Fruit fly (Drosophila melanogaster) whole organism, wandering third instar larva: ENCODE measurements around the gene aay.
A peak's percentile ranks its signal among the peaks of the same experiment; 100 is the strongest.

Experiments
- Abd-B ChIP-seq: fragments of >200 bp; optimal IDR thresholded peaks from 2 replicates; lab custom pipeline; 2017; ENCODE audit warnings: missing biosample characterization, missing genetic modification characterization
- CG32264 ChIP-seq: fragments of 200-800 bp; sonication (Bioruptor generic); optimal IDR thresholded peaks from 2 replicates; lab custom pipeline; 2016; ENCODE audit warnings: missing biosample characterization, missing genetic modification characterization
- CG9705 ChIP-seq: fragments of 200-800 bp; sonication (Bioruptor generic); optimal IDR thresholded peaks from 2 replicates; lab custom pipeline; 2018; ENCODE audit warnings: missing biosample characterization, mild to moderate bottlenecking, missing genetic modification characterization
- CrebA ChIP-seq: fragments of 200-800 bp; sonication (Bioruptor generic); optimal IDR thresholded peaks from 2 replicates; lab custom pipeline; 2016; ENCODE audit warnings: missing biosample characterization, mild to moderate bottlenecking, missing genetic modification characterization, borderline replicate concordance
- Dfd ChIP-seq: fragments of >200 bp; optimal IDR thresholded peaks from 2 replicates; lab custom pipeline; 2017; ENCODE audit warnings: missing biosample characterization, missing genetic modification characterization
- Dif ChIP-seq: fragments of 200-275, 200-300 bp; sonication (Bioruptor generic); optimal IDR thresholded peaks from 2 replicates; lab custom pipeline; 2018; ENCODE audit warnings: missing biosample characterization, missing genetic modification characterization; ENCODE audit not compliant: partially characterized antibody
- GATAd ChIP-seq: sonication (Bioruptor generic); optimal IDR thresholded peaks from 2 replicates; lab custom pipeline; 2016; ENCODE audit warnings: missing biosample characterization, missing genetic modification characterization
- HLH106 ChIP-seq: fragments of 200-800 bp; optimal IDR thresholded peaks from 3 replicates; lab custom pipeline; 2019; ENCODE audit warnings: missing biosample characterization, mild to moderate bottlenecking, missing genetic modification characterization, moderate library complexity
- Hnf4 ChIP-seq: fragments of 200-800 bp; sonication (Bioruptor generic); optimal IDR thresholded peaks from 2 replicates; lab custom pipeline; 2016; ENCODE audit warnings: missing biosample characterization, mild to moderate bottlenecking, missing genetic modification characterization
- Hr78 ChIP-seq: fragments of >200 bp; optimal IDR thresholded peaks from 2 replicates; lab custom pipeline; 2017; ENCODE audit warnings: missing biosample characterization, missing genetic modification characterization
- Hr83 ChIP-seq: fragments of 200-300 bp; sonication (Bioruptor generic); optimal IDR thresholded peaks from 2 replicates; lab custom pipeline; 2016; ENCODE audit warnings: missing biosample characterization, mild to moderate bottlenecking, missing genetic modification characterization, moderate library complexity; ENCODE audit not compliant: poor library complexity, severe bottlenecking
- Jra ChIP-seq: sonication (Bioruptor generic); optimal IDR thresholded peaks from 2 replicates; lab custom pipeline; 2016; ENCODE audit warnings: missing biosample characterization, missing genetic modification characterization
- Mio ChIP-seq: sonication (Bioruptor generic); optimal IDR thresholded peaks from 2 replicates; lab custom pipeline; 2016; ENCODE audit warnings: missing biosample characterization, missing genetic modification characterization
- Myc ChIP-seq: fragments of >200 bp; optimal IDR thresholded peaks from 2 replicates; lab custom pipeline; 2017
- N ChIP-seq: fragments of >200 bp; optimal IDR thresholded peaks from 2 replicates; lab custom pipeline; 2018; ENCODE audit warnings: missing biosample characterization, missing external identifiers, missing genetic modification characterization
- OdsH ChIP-seq: fragments of 200-800 bp; sonication (Bioruptor generic); optimal IDR thresholded peaks from 2 replicates; lab custom pipeline; 2016; ENCODE audit warnings: missing biosample characterization, mild to moderate bottlenecking, missing genetic modification characterization
- Rel ChIP-seq, 2 experiments: fragments of 200-800 bp; sonication (Bioruptor generic) in 1 of 2; optimal IDR thresholded peaks; 2 replicates in 1 of 2; 3 replicates in 1 of 2; lab custom pipeline; 2016 to 2019; ENCODE audit warnings: mild to moderate bottlenecking in 2 of 2, missing biosample characterization in 2 of 2, missing genetic modification characterization in 2 of 2, moderate library complexity in 1 of 2
- Sp1 ChIP-seq: fragments of 200-800 bp; sonication (Bioruptor generic); optimal IDR thresholded peaks from 3 replicates; lab custom pipeline; 2019; ENCODE audit warnings: missing biosample characterization, mild to moderate bottlenecking, missing genetic modification characterization, moderate library complexity
- Vsx2 ChIP-seq: fragments of 200-300, 225-300 bp; sonication (Bioruptor generic); optimal IDR thresholded peaks from 2 replicates; lab custom pipeline; 2018; ENCODE audit warnings: missing biosample characterization, missing genetic modification characterization; ENCODE audit not compliant: partially characterized antibody
- br ChIP-seq: fragments of 200-800 bp; sonication (Bioruptor generic); optimal IDR thresholded peaks from 2 replicates; lab custom pipeline; 2016; ENCODE audit warnings: missing biosample characterization, missing genetic modification characterization
- brk ChIP-seq: fragments of 200-800 bp; sonication (Bioruptor generic); optimal IDR thresholded peaks from 2 replicates; lab custom pipeline; 2016; ENCODE audit warnings: missing biosample characterization, mild to moderate bottlenecking, missing genetic modification characterization
- dl ChIP-seq, 2 experiments: fragments of 175-275, 200-275 bp in 1 of 2; fragments of 200-275 bp in 1 of 2; sonication (Bioruptor generic); optimal IDR thresholded peaks; lab custom pipeline; 2018; ENCODE audit warnings: mild to moderate bottlenecking in 2 of 2, missing biosample characterization in 2 of 2, missing genetic modification characterization in 2 of 2, moderate library complexity in 2 of 2; ENCODE audit not compliant: partially characterized antibody in 2 of 2, insufficient read depth in 1 of 2
- dmrt93B ChIP-seq: fragments of 200-800 bp; sonication (Bioruptor generic); optimal IDR thresholded peaks from 2 replicates; lab custom pipeline; 2018; ENCODE audit warnings: missing biosample characterization, mild to moderate bottlenecking, missing genetic modification characterization
- dsf ChIP-seq: sonication (Bioruptor generic); optimal IDR thresholded peaks from 2 replicates; lab custom pipeline; 2016; ENCODE audit warnings: missing biosample characterization, missing genetic modification characterization, borderline replicate concordance
- ey ChIP-seq: fragments of 200-800 bp; sonication (Bioruptor generic); optimal IDR thresholded peaks from 2 replicates; lab custom pipeline; 2016; ENCODE audit warnings: missing biosample characterization, missing genetic modification characterization
- foxo ChIP-seq, 2 experiments: fragments of 200-800 bp; sonication (Bioruptor generic); optimal IDR thresholded peaks; 2 replicates in 1 of 2; 3 replicates in 1 of 2; lab custom pipeline; 2016 to 2017; ENCODE audit warnings: missing biosample characterization in 2 of 2, missing genetic modification characterization in 2 of 2
- fru ChIP-seq: fragments of 200-800 bp; sonication (Bioruptor generic); optimal IDR thresholded peaks from 3 replicates; lab custom pipeline; 2016; ENCODE audit warnings: missing biosample characterization, mild to moderate bottlenecking, missing genetic modification characterization
- h ChIP-seq: fragments of 200-800 bp; sonication (Bioruptor generic); optimal IDR thresholded peaks from 3 replicates; lab custom pipeline; 2016; ENCODE audit warnings: missing biosample characterization, mild to moderate bottlenecking, missing genetic modification characterization
- jim ChIP-seq: fragments of 175-275, 200-325 bp; sonication (Bioruptor generic); optimal IDR thresholded peaks from 2 replicates; lab custom pipeline; 2016; ENCODE audit warnings: missing biosample characterization, mild to moderate bottlenecking, missing genetic modification characterization
- lola ChIP-seq: fragments of >200 bp; optimal IDR thresholded peaks from 2 replicates; lab custom pipeline; 2017; ENCODE audit warnings: missing biosample characterization, missing genetic modification characterization
- pan ChIP-seq: fragments of >200 bp; optimal IDR thresholded peaks from 2 replicates; lab custom pipeline; 2017
- psq ChIP-seq: fragments of 200-800 bp; sonication (Bioruptor generic); optimal IDR thresholded peaks from 3 replicates; lab custom pipeline; 2017; ENCODE audit warnings: missing biosample characterization, mild to moderate bottlenecking, missing genetic modification characterization, moderate library complexity
- rgr ChIP-seq: fragments of 200-800 bp; sonication (Bioruptor generic); optimal IDR thresholded peaks from 3 replicates; lab custom pipeline; 2016; ENCODE audit warnings: missing biosample characterization, mild to moderate bottlenecking, missing genetic modification characterization
- sage ChIP-seq: fragments of 200-800 bp; sonication (Bioruptor generic); optimal IDR thresholded peaks from 2 replicates; lab custom pipeline; 2016; ENCODE audit warnings: missing biosample characterization, mild to moderate bottlenecking, missing genetic modification characterization
- sv ChIP-seq: fragments of 200-800 bp; sonication (Bioruptor generic); optimal IDR thresholded peaks from 3 replicates; lab custom pipeline; 2016; ENCODE audit warnings: missing biosample characterization, missing genetic modification characterization
- tai ChIP-seq: sonication (Bioruptor generic); optimal IDR thresholded peaks from 2 replicates; lab custom pipeline; 2016; ENCODE audit warnings: missing biosample characterization, missing genetic modification characterization
- usp ChIP-seq: fragments of >200 bp; optimal IDR thresholded peaks from 2 replicates; lab custom pipeline; 2017; ENCODE audit warnings: missing biosample characterization, missing genetic modification characterization
- woc ChIP-seq: sonication (Bioruptor generic); optimal IDR thresholded peaks from 2 replicates; lab custom pipeline; 2016; ENCODE audit warnings: missing biosample characterization, mild to moderate bottlenecking, missing genetic modification characterization

aay gene

DNA sequence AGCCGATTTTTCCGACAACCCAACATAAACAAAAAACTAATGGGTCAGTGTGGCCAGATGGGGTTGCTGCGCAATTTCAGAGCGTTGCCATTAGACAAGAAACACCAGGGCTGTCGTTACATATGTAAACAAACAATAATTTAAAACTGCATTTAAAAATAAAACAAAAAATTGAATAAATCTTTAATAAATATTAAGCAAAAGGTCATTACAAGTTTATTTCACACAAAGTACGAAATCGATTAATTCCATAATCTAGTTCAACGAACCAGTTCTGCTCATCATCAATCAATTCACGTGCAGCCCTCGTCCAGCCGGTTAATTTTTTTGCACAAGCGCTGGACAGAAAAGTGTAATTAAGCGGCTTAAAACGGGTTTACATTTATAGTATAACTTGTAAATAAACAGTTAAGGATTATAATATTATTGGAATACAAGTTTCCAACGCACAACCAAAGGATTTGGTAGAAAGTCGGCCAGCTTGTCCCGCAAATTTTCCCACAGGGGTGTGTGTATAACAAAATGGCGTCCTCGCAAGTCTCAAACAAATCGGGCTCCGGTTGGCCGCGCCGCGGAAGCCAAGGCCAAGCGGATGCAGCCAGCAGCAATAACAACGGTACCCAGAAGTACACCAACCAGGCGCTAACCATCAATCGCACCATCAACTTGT lies 12.2 kb upstream of the aay start, which contains the start of the genes CG4022 and Cpsf5 (continued):
- peak; percentile 71 for TF ChIP-seq dsf
- TF ChIP-seq, all 38 proteins: peak for 21

- TF ChIP-seq dmrt93B (GFP tag; lab: Kevin White, UChicago) (no peak), foxo (GFP tag; optimal IDR thresholded peaks at IDR 0.05; lab: Kevin White, UChicago) (no peak), GATAd (no peak), CG9705 (GFP tag; lab: Kevin White, UChicago) (no peak), Hnf4 (GFP tag; lab: Kevin White, UChicago) (no peak), ey (no peak), sage (GFP tag; lab: Kevin White, UChicago) (no peak), dsf (no peak)
- TF ChIP-seq, all 38 proteins: peak for 0
These were observed 5.8 kb upstream of the aay start, which contains the start of gene CG3982 for dm6 chr3L:9417288-9417687. TSS of gene CG3982 (minus strand) at chr3L:9417388.

- no peak for TF ChIP-seq ey
- peak; percentile 37 for TF ChIP-seq h
- TF ChIP-seq, all 38 proteins: peak for 1
These were observed 3.7 kb upstream of the aay start for dm6 chr3L:9419328-9419727.

DNA sequence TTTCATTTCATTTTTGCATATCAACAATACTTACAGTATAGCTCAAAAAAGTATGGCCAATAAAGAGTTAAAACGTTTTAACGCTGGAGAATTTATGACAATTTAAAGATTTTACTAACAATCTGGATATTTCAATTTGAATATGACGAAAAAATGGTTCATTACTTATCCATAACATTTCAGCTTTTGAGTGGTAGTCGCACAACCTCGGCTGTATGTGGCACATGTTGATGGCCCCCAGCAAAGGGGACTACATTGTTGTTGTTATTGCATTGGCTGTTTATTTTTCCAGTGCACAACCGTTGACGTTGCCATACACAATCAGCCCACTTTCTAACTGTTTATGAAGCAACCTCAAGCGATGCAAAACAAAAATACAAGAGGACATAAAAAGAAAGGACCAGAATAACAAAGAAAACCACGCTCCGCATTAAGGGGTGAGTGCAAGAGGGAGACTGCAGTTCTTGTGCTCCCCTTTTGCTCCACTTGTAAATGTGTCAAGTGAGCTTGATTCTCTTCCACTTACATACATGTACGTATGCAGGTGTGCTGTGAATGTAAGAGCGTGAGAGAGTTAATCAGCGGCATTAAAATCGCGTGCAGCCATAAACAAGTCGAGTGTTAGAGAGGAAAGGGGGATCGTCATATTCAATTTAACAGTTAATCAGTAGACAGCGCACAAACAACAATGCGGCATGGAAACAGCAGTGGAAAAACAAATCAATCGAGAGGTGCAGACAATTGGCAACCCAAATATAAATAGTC lies 2.8 kb upstream of the aay start:
- TF ChIP-seq sv = no peak
- TF ChIP-seq dsf = peak; percentile 27
- TF ChIP-seq usp = no peak
- peak; percentile 91 for TF ChIP-seq HLH106 (tag; lab: Kevin White, UChicago)
- peak; percentile 60 to 92 for TF ChIP-seq foxo (GFP tag; optimal IDR thresholded peaks at IDR 0.05; lab: Kevin White, UChicago)
- TF ChIP-seq brk (GFP tag; lab: Kevin White, UChicago) = peak; percentile 38
- peak; percentile 87 for TF ChIP-seq Hnf4 (GFP tag; lab: Kevin White, UChicago)
- TF ChIP-seq woc (GFP tag; lab: Kevin White, UChicago) = peak; percentile 77
- TF ChIP-seq dl (GFP tag; optimal IDR thresholded peaks at IDR 0.05; lab: Kevin White, UChicago; ENCODE audit: insufficient read depth in 1 of 2, partially characterized antibody in 2 of 2) = no peak
- TF ChIP-seq psq (GFP tag; lab: Kevin White, UChicago) = peak; percentile 86
- TF ChIP-seq Vsx2 (GFP tag; lab: Kevin White, UChicago) = no peak
- TF ChIP-seq CG9705 (GFP tag; lab: Kevin White, UChicago) = peak; percentile 62
- TF ChIP-seq CrebA = no peak
- peak; percentile 90 for TF ChIP-seq Sp1 (GFP tag; lab: Kevin White, UChicago)
- TF ChIP-seq ey = peak; percentile 93
- peak; percentile 90 for TF ChIP-seq h
- peak; percentile 71 for TF ChIP-seq sage (GFP tag; lab: Kevin White, UChicago)
- TF ChIP-seq Rel (GFP tag; optimal IDR thresholded peaks at IDR 0.05; lab: Kevin White, UChicago) = peak; percentile 46
- peak; percentile 66 for TF ChIP-seq Rel (tag; optimal IDR thresholded peaks at IDR 0.05; lab: Kevin White, UChicago)
- no peak for TF ChIP-seq Hr83
- TF ChIP-seq OdsH (GFP tag; lab: Kevin White, UChicago) = peak; percentile 90
- TF ChIP-seq Mio (GFP tag; lab: Kevin White, UChicago) = peak; percentile 27
- peak; percentile 95 for TF ChIP-seq br (GFP tag; lab: Kevin White, UChicago)
- peak; percentile 94 for TF ChIP-seq fru (GFP tag; lab: Kevin White, UChicago)
- TF ChIP-seq GATAd = peak; percentile 12
- no peak for TF ChIP-seq Dif (GFP tag; lab: Kevin White, UChicago)
- peak; percentile 88 for TF ChIP-seq Jra
- TF ChIP-seq CG32264 (GFP tag; lab: Kevin White, UChicago) = peak; percentile 86
- TF ChIP-seq tai (GFP tag; lab: Kevin White, UChicago) = peak; percentile 78
- TF ChIP-seq rgr (GFP tag; lab: Kevin White, UChicago) = peak; percentile 88
- no peak for TF ChIP-seq Abd-B (GFP tag; lab: Kevin White, UChicago)
- no peak for TF ChIP-seq jim (GFP tag; lab: Kevin White, UChicago)
- peak; percentile 80 for TF ChIP-seq dmrt93B (GFP tag; lab: Kevin White, UChicago)
- no peak for TF ChIP-seq Myc
- no peak for TF ChIP-seq N
- no peak for TF ChIP-seq Dfd (GFP tag; lab: Kevin White, UChicago)
- no peak for TF ChIP-seq lola (GFP tag; lab: Kevin White, UChicago)
- no peak for TF ChIP-seq Hr78 (GFP tag; lab: Kevin White, UChicago)
- TF ChIP-seq pan (lab: Kevin White, UChicago) = no peak
